Worm (Caenorhabditis elegans) whole organism, late embryonic: ENCODE measurements around the gene F41F3.1.

Experiments
- ceh-48 ChIP-seq: sonication (generic microtip); optimal IDR thresholded peaks from 2 replicates; lab custom pipeline; 2016; ENCODE audit warnings: missing genetic modification characterization, inconsistent platforms, missing compliant biosample characterization
- che-1 ChIP-seq: sonication (generic microtip); optimal IDR thresholded peaks from 2 replicates; lab custom pipeline; 2016; ENCODE audit warnings: mild to moderate bottlenecking, missing genetic modification characterization, missing compliant biosample characterization
- pqm-1 ChIP-seq: sonication (generic microtip); optimal IDR thresholded peaks from 2 replicates; lab custom pipeline; 2016; ENCODE audit warnings: missing genetic modification characterization, missing compliant biosample characterization
- syd-9 ChIP-seq: sonication (generic microtip); optimal IDR thresholded peaks from 2 replicates; lab custom pipeline; 2016; ENCODE audit warnings: mild to moderate bottlenecking, missing genetic modification characterization, moderate library complexity, missing compliant biosample characterization
- unc-42 ChIP-seq: sonication (generic microtip); optimal IDR thresholded peaks from 2 replicates; lab custom pipeline; 2016; ENCODE audit warnings: missing genotype, missing genetic modification characterization, missing compliant biosample characterization

DNA sequence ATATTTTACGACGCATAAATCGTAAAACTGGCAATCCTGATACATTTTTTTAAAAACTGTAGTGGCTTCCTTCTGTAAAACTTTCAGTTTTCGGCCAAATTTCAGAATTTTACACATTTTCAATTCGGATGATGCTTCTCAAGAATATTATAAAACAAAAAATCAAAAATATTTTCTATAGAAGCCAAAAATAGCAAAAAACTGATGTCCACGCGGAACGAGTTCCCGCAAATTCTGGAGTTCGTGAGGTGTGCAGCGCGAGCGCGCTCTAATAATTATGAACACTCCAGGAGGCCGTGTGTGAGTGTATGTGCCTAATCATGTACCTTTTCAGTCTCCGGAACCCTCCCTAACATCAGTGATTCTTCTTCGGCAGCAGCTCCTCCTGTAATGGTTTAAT lies 37.1 kb upstream of the F41F3.1 start, which contains the start of gene sumv-2:
- TF ChIP-seq pqm-1 (tag; lab: Kevin White, UChicago), result no peak
- TF ChIP-seq ceh-48, result no peak
- TF ChIP-seq che-1 (tag; lab: Kevin White, UChicago), result no peak
- no peak for TF ChIP-seq unc-42 (tag; lab: Kevin White, UChicago)
- TF ChIP-seq syd-9 (tag; lab: Kevin White, UChicago), result no peak
